Fruit fly (Drosophila melanogaster) S2 (cell line): ENCODE measurements around the gene CG6310.

Experiments used
- CG8478 ChIP-seq: fragments of >200 bp; optimal IDR thresholded peaks from 2 replicates; lab custom pipeline; 2018
- CTCF ChIP-seq, 2 experiments: fragments of >200 bp; optimal IDR thresholded peaks; 2 replicates each; lab custom pipeline; 2018

DNA sequence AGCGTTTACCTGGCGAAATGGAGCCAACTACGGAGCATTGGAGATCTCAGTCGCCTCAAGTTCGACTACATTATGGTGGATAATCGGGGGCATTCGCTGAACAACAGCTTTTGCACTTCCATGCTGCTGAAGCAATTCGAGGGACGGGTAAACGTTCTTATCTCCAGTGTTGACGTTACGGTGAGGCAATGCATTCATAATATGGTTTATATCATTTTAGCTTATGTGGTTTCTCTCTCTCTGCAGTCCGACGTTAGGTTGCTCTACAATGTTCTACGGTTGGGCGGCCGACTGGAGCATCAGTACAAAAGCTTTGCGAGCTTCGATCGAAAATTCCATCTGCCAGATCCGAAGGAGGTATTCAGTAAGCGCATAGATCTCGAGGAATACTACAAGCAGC is 3.8 kb downstream of the CG6310 start:
- no peak for TF ChIP-seq CG8478 (lab: Kevin White, UChicago)
- no peak for TF ChIP-seq CTCF (optimal IDR thresholded peaks at IDR 0.05; lab: Kevin White, UChicago)
